Worm (Caenorhabditis elegans) whole organism, L4 larva: ENCODE measurements around the gene T03D8.6.

ENCODE experiments used
- F10B5.3 ChIP-seq: sonication (generic microtip); optimal IDR thresholded peaks from 2 replicates; lab custom pipeline; 2016; ENCODE audit warnings: mild to moderate bottlenecking, missing genetic modification characterization, missing compliant biosample characterization
- T26A8.4 ChIP-seq: fragments of 200-800 bp; sonication (Bioruptor generic); IDR thresholded peaks from 2 replicates; pipeline ENCODE4 v1.3.6; 2022; ENCODE audit warnings: missing genetic modification characterization, missing compliant biosample characterization
- Y75B8A.6 ChIP-seq: fragments of 200-800 bp; sonication (Bioruptor generic); IDR thresholded peaks from 2 replicates; pipeline ENCODE4 v1.3.6; 2022; ENCODE audit warnings: missing genetic modification reagents, missing genetic modification characterization, missing compliant biosample characterization
- ZK546.5 ChIP-seq, 2 experiments: sonication (generic microtip); optimal IDR thresholded peaks; 2 replicates each; lab custom pipeline; 2017; ENCODE audit warnings: missing biosample characterization in 2 of 2, missing genetic modification characterization in 2 of 2
- daf-16 ChIP-seq, 3 experiments: sonication (generic microtip); optimal IDR thresholded peaks; 2 replicates each; lab custom pipeline; 2016 to 2017; ENCODE audit warnings: missing genetic modification characterization in 3 of 3, missing genetic modification reagents in 3 of 3, mild to moderate bottlenecking in 2 of 3, missing compliant biosample characterization in 2 of 3, missing biosample characterization in 1 of 3, moderate library complexity in 1 of 3
- dmd-6 ChIP-seq: fragments of 200-800 bp; sonication (Bioruptor generic); IDR thresholded peaks from 2 replicates; pipeline ENCODE4 v1.3.6; 2022; ENCODE audit warnings: missing genetic modification reagents, missing genetic modification characterization, missing compliant biosample characterization
- duxl-1 ChIP-seq: sonication (generic microtip); optimal IDR thresholded peaks from 2 replicates; lab custom pipeline; 2016; ENCODE audit warnings: mild to moderate bottlenecking, missing genetic modification characterization, moderate library complexity, missing compliant biosample characterization; ENCODE audit not compliant: poor library complexity
- dve-1 ChIP-seq: sonication (generic microtip); optimal IDR thresholded peaks from 2 replicates; lab custom pipeline; 2017; ENCODE audit warnings: antibody characterized with exemption, mild to moderate bottlenecking, missing genetic modification characterization, missing compliant biosample characterization; ENCODE audit not compliant: insufficient read depth
- hif-1 ChIP-seq, 2 experiments: sonication (generic microtip); optimal IDR thresholded peaks; 2 replicates each; lab custom pipeline; 2016 to 2017; ENCODE audit warnings: missing compliant biosample characterization in 2 of 2, missing genetic modification characterization in 2 of 2, missing genetic modification reagents in 2 of 2, missing genotype in 2 of 2, mild to moderate bottlenecking in 1 of 2
- hlh-11 ChIP-seq: fragments of 200-800 bp; sonication (Bioruptor generic); optimal IDR thresholded peaks from 2 replicates; lab custom pipeline; 2018; ENCODE audit warnings: mild to moderate bottlenecking, missing genetic modification characterization, missing compliant biosample characterization
- hlh-30 ChIP-seq: sonication (generic microtip); optimal IDR thresholded peaks from 2 replicates; lab custom pipeline; 2017; ENCODE audit warnings: antibody characterized with exemption, mild to moderate bottlenecking, missing genetic modification characterization, missing compliant biosample characterization; ENCODE audit not compliant: insufficient read depth
- jun-1 ChIP-seq: fragments of 150-350 bp; optimal IDR thresholded peaks from 2 replicates; lab custom pipeline; 2014; ENCODE audit warnings: missing biosample characterization, missing genetic modification reagents, missing genetic modification characterization
- lin-1 ChIP-seq: fragments of 200-800 bp; sonication (Bioruptor generic); IDR thresholded peaks from 2 replicates; pipeline ENCODE4 v1.3.6; 2022; ENCODE audit warnings: missing genetic modification reagents, missing genetic modification characterization, missing compliant biosample characterization
- lin-15B ChIP-seq: fragments of 150-350 bp; sonication (generic microtip); optimal IDR thresholded peaks from 3 replicates; lab custom pipeline; 2014; ENCODE audit warnings: missing biosample characterization, missing genetic modification characterization
- mdt-29 ChIP-seq: fragments of 200-800 bp; sonication (Bioruptor generic); IDR thresholded peaks from 2 replicates; pipeline ENCODE4 v1.3.6; 2022; ENCODE audit warnings: missing genetic modification reagents, missing genetic modification characterization, missing compliant biosample characterization
- mep-1 ChIP-seq: fragments of 150-350 bp; sonication (generic microtip); optimal IDR thresholded peaks from 3 replicates; lab custom pipeline; 2014; ENCODE audit warnings: missing biosample characterization, missing genetic modification characterization
- mes-2 ChIP-seq: sonication (generic microtip); optimal IDR thresholded peaks from 2 replicates; lab custom pipeline; 2016; ENCODE audit warnings: missing genotype, mild to moderate bottlenecking, missing genetic modification characterization, missing compliant biosample characterization; ENCODE audit not compliant: poor library complexity, severe bottlenecking
- mxl-2 ChIP-seq: fragments of 200-800 bp; sonication (Bioruptor generic); conservative IDR thresholded peaks from 2 replicates; pipeline ENCODE4 v1.3.6; 2022; ENCODE audit warnings: missing genetic modification reagents, missing genetic modification characterization, missing compliant biosample characterization
- nhr-111 ChIP-seq: fragments of 200-800 bp; sonication (Bioruptor generic); optimal IDR thresholded peaks from 2 replicates; lab custom pipeline; 2018; ENCODE audit warnings: mild to moderate bottlenecking, missing genetic modification characterization, missing compliant biosample characterization
- nhr-28 ChIP-seq: fragments of 150-350 bp; optimal IDR thresholded peaks from 2 replicates; lab custom pipeline; 2014; ENCODE audit warnings: missing biosample characterization, missing genetic modification characterization
- nhr-41 ChIP-seq: fragments of 200-800 bp; sonication (Bioruptor generic); IDR thresholded peaks from 2 replicates; pipeline ENCODE4 v1.3.6; 2022; ENCODE audit warnings: missing genetic modification reagents, missing genetic modification characterization, missing compliant biosample characterization
- nhr-42 ChIP-seq: fragments of 200-800 bp; sonication (Bioruptor generic); IDR thresholded peaks from 2 replicates; pipeline ENCODE4 v1.3.6; 2022; ENCODE audit warnings: missing genetic modification characterization, missing compliant biosample characterization
- pha-4 ChIP-seq, 2 experiments: fragments of 150-350 bp in 1 of 2; fragments of 200-800 bp in 1 of 2; sonication (Bioruptor generic) in 1 of 2; IDR thresholded peaks in 1 of 2; optimal IDR thresholded peaks in 1 of 2; 2 replicates each; pipeline versions ENCODE4 v1.3.6 to Lab custom; 2014 to 2022; ENCODE audit warnings: missing genetic modification characterization in 2 of 2, missing genetic modification reagents in 2 of 2, missing biosample characterization in 1 of 2, missing compliant biosample characterization in 1 of 2
- php-3 ChIP-seq: fragments of 200-800 bp; sonication (Bioruptor generic); IDR thresholded peaks from 2 replicates; pipeline ENCODE4 v1.3.6; 2022; ENCODE audit warnings: missing genetic modification reagents, missing genetic modification characterization, missing compliant biosample characterization
- pqm-1 ChIP-seq: sonication (generic microtip); optimal IDR thresholded peaks from 2 replicates; lab custom pipeline; 2017; ENCODE audit warnings: missing biosample characterization, missing genetic modification characterization
- sdz-12 ChIP-seq: fragments of 200-800 bp; sonication (Bioruptor generic); optimal IDR thresholded peaks from 2 replicates; lab custom pipeline; 2018; ENCODE audit warnings: mild to moderate bottlenecking, missing genetic modification characterization, missing compliant biosample characterization
- set-16 ChIP-seq: fragments of 200-800 bp; sonication (Bioruptor generic); IDR thresholded peaks from 2 replicates; pipeline ENCODE4 v1.3.6; 2022; ENCODE audit warnings: missing genetic modification reagents, missing genetic modification characterization, missing compliant biosample characterization
- spr-3 ChIP-seq: fragments of 200-800 bp; sonication (Bioruptor generic); optimal IDR thresholded peaks from 2 replicates; lab custom pipeline; 2018; ENCODE audit warnings: mild to moderate bottlenecking, missing genetic modification characterization, missing compliant biosample characterization
- unc-62 ChIP-seq, 3 experiments: fragments of 150-350 bp in 1 of 3; sonication (generic microtip); optimal IDR thresholded peaks in 2 of 3; peaks in 1 of 3; 1 replicate in 1 of 3; 2 replicates in 2 of 3; lab custom pipeline; 2014 to 2017; ENCODE audit warnings: missing biosample characterization in 3 of 3, missing genetic modification characterization in 3 of 3, missing genetic modification reagents in 3 of 3, missing genotype in 1 of 3
- zag-1 ChIP-seq: fragments of 150-350 bp; optimal IDR thresholded peaks from 2 replicates; lab custom pipeline; 2014; ENCODE audit warnings: missing biosample characterization, missing genetic modification characterization
- ztf-7 ChIP-seq: fragments of 150-350 bp; optimal IDR thresholded peaks from 2 replicates; lab custom pipeline; 2014; ENCODE audit warnings: missing biosample characterization, missing genetic modification characterization

The T03D8.6 gene

DNA sequence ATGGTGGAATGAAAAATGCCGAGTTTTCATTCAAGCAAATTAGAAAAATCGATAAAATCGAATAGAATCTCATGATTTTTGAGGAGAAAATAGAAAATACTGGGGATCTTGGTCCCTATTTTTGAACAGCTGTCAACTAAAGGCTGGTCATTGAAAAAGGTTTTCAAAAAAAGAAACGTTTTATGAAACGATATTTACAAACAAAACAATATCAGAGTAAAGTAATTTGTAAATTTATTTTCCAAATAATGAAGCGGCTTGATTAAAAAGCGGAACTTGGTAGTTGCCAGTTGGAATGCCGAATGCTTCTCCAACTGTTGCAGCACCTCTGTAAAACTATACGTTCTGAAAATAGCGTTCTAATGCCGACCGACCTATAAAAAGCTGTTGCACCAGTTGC, 46.5 kb downstream of the T03D8.6 start, which contains the start of gene F38A6.5:
TSS of gene F38A6.5 (minus strand) at position 101 of the 400 bp plus-strand sequence.
- TF ChIP-seq mep-1 (tag; lab: Kevin White, UChicago) (no peak), ZK546.5 (tag; optimal IDR thresholded peaks at IDR 0.05; lab: Kevin White, UChicago) (no peak), sdz-12 (no peak), php-3 (GFP tag; lab: Robert Waterston, UW) (no peak), nhr-28 (tag; lab: Kevin White, UChicago) (no peak), T26A8.4 (GFP tag; lab: Robert Waterston, UW) (no peak), jun-1 (tag; lab: Kevin White, UChicago) (no peak), mdt-29 (GFP tag; lab: Robert Waterston, UW) (no peak)

DNA sequence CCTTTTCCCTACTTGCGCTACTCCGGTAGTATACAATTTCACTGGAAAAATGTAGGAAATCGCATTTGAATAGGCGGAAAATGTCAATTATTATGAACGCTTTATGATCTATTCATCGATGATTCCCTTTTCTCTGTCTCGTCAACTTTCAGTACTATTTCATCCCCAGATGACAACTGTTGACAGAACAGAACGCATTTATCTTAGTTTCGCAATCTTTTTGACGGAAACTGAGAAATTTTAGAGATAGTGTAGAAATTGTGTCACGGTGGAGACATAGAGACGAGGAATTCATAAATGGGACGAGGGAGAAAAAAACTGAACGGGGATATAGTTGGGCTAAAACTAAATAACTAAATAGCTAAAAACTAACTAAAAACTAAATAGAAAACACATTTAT, 48.4 kb downstream of the T03D8.6 start:
- TF ChIP-seq hif-1 (tag; optimal IDR thresholded peaks at IDR 0.05; lab: Kevin White, UChicago): no peak
- TF ChIP-seq lin-1 (GFP tag; lab: Robert Waterston, UW): no peak
- no peak for TF ChIP-seq dmd-6 (GFP tag; lab: Robert Waterston, UW)
- no peak for TF ChIP-seq php-3 (GFP tag; lab: Robert Waterston, UW)
- peak in 1 of 2 experiments; percentile 69 for TF ChIP-seq unc-62 (GFP tag; optimal IDR thresholded peaks at IDR 0.05 in 1 of 2; lab: Kevin White, UChicago)
- no peak for TF ChIP-seq unc-62 (tag; optimal IDR thresholded peaks at IDR 0.05; lab: Kevin White, UChicago)
- no peak for TF ChIP-seq sdz-12

ce11 chrV:20770846-20771245, 49.3 kb downstream of the T03D8.6 start:
- TF ChIP-seq lin-15B (tag; lab: Kevin White, UChicago) (no peak), ztf-7 (tag; lab: Kevin White, UChicago) (no peak), F10B5.3 (no peak), dve-1 (tag; lab: Kevin White, UChicago) (peak; percentile 63), nhr-41 (GFP tag; lab: Robert Waterston, UW) (no peak), pqm-1 (tag; lab: Kevin White, UChicago) (peak; percentile 69), hlh-11 (tag; lab: Kevin White, UChicago) (peak; percentile 56), pha-4 (GFP tag; IDR thresholded peaks at IDR 0.05; lab: Robert Waterston, UW) (no peak), pha-4 (tag; optimal IDR thresholded peaks at IDR 0.05; lab: Kevin White, UChicago) (peak; percentile 87), nhr-28 (tag; lab: Kevin White, UChicago) (peak; percentile 67), nhr-42 (GFP tag; lab: Robert Waterston, UW) (no peak), daf-16 (GFP tag; optimal IDR thresholded peaks at IDR 0.05; lab: Kevin White, UChicago) (no peak), daf-16 (tag; optimal IDR thresholded peaks at IDR 0.05; lab: Kevin White, UChicago) (peak; percentile 70), dmd-6 (GFP tag; lab: Robert Waterston, UW) (peak; percentile 59), Y75B8A.6 (no peak), hlh-30 (tag; lab: Kevin White, UChicago) (peak; percentile 13)

- TF ChIP-seq spr-3: no peak
- TF ChIP-seq set-16 (GFP tag; lab: Robert Waterston, UW): no peak
- no peak for TF ChIP-seq mxl-2 (GFP tag; lab: Robert Waterston, UW)
- no peak for TF ChIP-seq duxl-1 (tag; lab: Kevin White, UChicago)
- no peak for TF ChIP-seq mes-2
- no peak for TF ChIP-seq nhr-111 (GFP tag; lab: Kevin White, UChicago)
- TF ChIP-seq ztf-7 (tag; lab: Kevin White, UChicago): no peak
- TF ChIP-seq zag-1 (tag; lab: Kevin White, UChicago): no peak
- TF ChIP-seq, all 104 proteins: peak for 0
Observed at ce11 chrV:20770061-20770460, 50.1 kb downstream of the T03D8.6 start, which contains the start of gene elp-1. Gene elp-1 (minus strand): TSS chrV:20770161.
